Fruit fly (Drosophila melanogaster) whole organism, embryonic: Measurements from ENCODE around the gene CG13086.

Experiments
- Bdp1 ChIP-seq: fragments of 200-800 bp; sonication (Bioruptor generic); optimal IDR thresholded peaks from 3 replicates; lab custom pipeline; 2016; ENCODE audit warnings: missing biosample characterization, missing genetic modification characterization
- Bgb ChIP-seq: fragments of 200-800 bp; sonication (Bioruptor generic); IDR thresholded peaks from 2 replicates; pipeline ENCODE4 v1.3.6; 2022; ENCODE audit warnings: missing biosample characterization, missing genetic modification characterization; ENCODE audit not compliant: partially characterized antibody
- CG10209 ChIP-seq: fragments of 200-800 bp; sonication (Bioruptor generic); optimal IDR thresholded peaks from 3 replicates; lab custom pipeline; 2017; ENCODE audit warnings: missing biosample characterization, mild to moderate bottlenecking, missing genetic modification characterization, missing genetic modification reagents
- CG10321 ChIP-seq: fragments of 200-800 bp; sonication (Bioruptor generic); IDR thresholded peaks from 2 replicates; pipeline ENCODE4 v1.3.6; 2022; ENCODE audit warnings: missing biosample characterization, missing genetic modification characterization
- CG10462 ChIP-seq: fragments of 200-800 bp; sonication (Bioruptor generic); optimal IDR thresholded peaks from 2 replicates; lab custom pipeline; 2016; ENCODE audit warnings: missing biosample characterization, missing genetic modification characterization
- CG11093 ChIP-seq: fragments of 200-800 bp; sonication (Bioruptor generic); IDR thresholded peaks from 3 replicates; pipeline ENCODE4 v1.3.6; 2022; ENCODE audit warnings: missing biosample characterization, missing genetic modification characterization
- CG11723 ChIP-seq: fragments of 200-800 bp; sonication (Bioruptor generic); optimal IDR thresholded peaks from 2 replicates; lab custom pipeline; 2017; ENCODE audit warnings: missing biosample characterization, mild to moderate bottlenecking, missing genetic modification characterization
- CG12769 ChIP-seq: fragments of 200-800 bp; sonication (Bioruptor generic); optimal IDR thresholded peaks from 2 replicates; lab custom pipeline; 2019; ENCODE audit warnings: missing biosample characterization, mild to moderate bottlenecking, missing genetic modification characterization, moderate library complexity
- CG16863 ChIP-seq: fragments of 200-800 bp; sonication (Bioruptor generic); optimal IDR thresholded peaks from 3 replicates; lab custom pipeline; 2016; ENCODE audit warnings: missing biosample characterization, missing genetic modification characterization
- CG17328 ChIP-seq: fragments of 200-800 bp; sonication (Bioruptor generic); IDR thresholded peaks from 2 replicates; pipeline ENCODE4 v1.3.6; 2022; ENCODE audit warnings: missing biosample characterization, missing genetic modification characterization
- CG18619 ChIP-seq: fragments of 200-800 bp; sonication (Bioruptor generic); optimal IDR thresholded peaks from 3 replicates; lab custom pipeline; 2017; ENCODE audit warnings: missing biosample characterization, mild to moderate bottlenecking, missing genetic modification characterization
- CG2678 ChIP-seq: fragments of 200-800 bp; sonication (Bioruptor generic); optimal IDR thresholded peaks from 3 replicates; lab custom pipeline; 2019; ENCODE audit warnings: missing biosample characterization, mild to moderate bottlenecking, missing genetic modification characterization, moderate library complexity
- CG32772 ChIP-seq: fragments of 200-800 bp; sonication (Bioruptor generic); IDR thresholded peaks from 2 replicates; pipeline ENCODE4 v1.3.6; 2022; ENCODE audit warnings: missing biosample characterization, missing genetic modification characterization
- CG43689 ChIP-seq: fragments of 200-800 bp; sonication (Bioruptor generic); IDR thresholded peaks from 2 replicates; pipeline ENCODE4 v1.3.6; 2022; ENCODE audit warnings: missing biosample characterization, missing genetic modification characterization
- CG4854 ChIP-seq: fragments of 200-800 bp; sonication (Bioruptor generic); optimal IDR thresholded peaks from 2 replicates; lab custom pipeline; 2016; ENCODE audit warnings: missing biosample characterization, missing genetic modification characterization, inconsistent platforms
- CG7357 ChIP-seq: fragments of 200-800 bp; sonication (Bioruptor generic); IDR thresholded peaks from 3 replicates; pipeline ENCODE4 v1.3.6; 2022; ENCODE audit warnings: missing biosample characterization, missing genetic modification characterization
- CG8281 ChIP-seq: fragments of 200-800 bp; sonication (Bioruptor generic); optimal IDR thresholded peaks from 2 replicates; lab custom pipeline; 2018; ENCODE audit warnings: missing biosample characterization, mild to moderate bottlenecking, missing genetic modification characterization, moderate library complexity
- CG8290 ChIP-seq, 3 experiments: fragments of 200-800 bp; sonication (Bioruptor generic); optimal IDR thresholded peaks; 2 replicates each; lab custom pipeline; 2016 to 2019; ENCODE audit warnings: missing biosample characterization in 3 of 3, missing genetic modification characterization in 3 of 3, mild to moderate bottlenecking in 2 of 3, moderate library complexity in 1 of 3
- CG8944 ChIP-seq: fragments of 200-800 bp; sonication (Bioruptor generic); optimal IDR thresholded peaks from 3 replicates; lab custom pipeline; 2016; ENCODE audit warnings: missing biosample characterization, missing genetic modification characterization
- Dek ChIP-seq: fragments of 200-800 bp; sonication (Bioruptor generic); optimal IDR thresholded peaks from 3 replicates; lab custom pipeline; 2019; ENCODE audit warnings: missing biosample characterization, mild to moderate bottlenecking, missing genetic modification characterization, moderate library complexity
- Dll ChIP-seq: fragments of 200-800 bp; sonication (Bioruptor generic); IDR thresholded peaks from 4 replicates; pipeline ENCODE4 v1.3.6; 2022; ENCODE audit warnings: missing biosample characterization, missing genetic modification characterization; ENCODE audit not compliant: partially characterized antibody
- Dref ChIP-seq: fragments of 200-800 bp; sonication (Bioruptor generic); IDR thresholded peaks from 2 replicates; pipeline ENCODE4 v1.3.6; 2022; ENCODE audit warnings: missing biosample characterization, missing genetic modification characterization
- Ets65A ChIP-seq: fragments of 200-800 bp; sonication (Bioruptor generic); peaks from one replicate; lab custom pipeline; 2016; ENCODE audit warnings: missing biosample characterization, missing genetic modification characterization
- Fer3 ChIP-seq: fragments of 200-800 bp; sonication (Bioruptor generic); optimal IDR thresholded peaks from 2 replicates; lab custom pipeline; 2018; ENCODE audit warnings: missing biosample characterization, mild to moderate bottlenecking, missing genetic modification characterization, moderate library complexity
- Gsc ChIP-seq: fragments of 200-800 bp; sonication (Bioruptor generic); IDR thresholded peaks from 2 replicates; pipeline ENCODE4 v1.3.6; 2022; ENCODE audit warnings: missing biosample characterization, missing genetic modification characterization
- HHEX ChIP-seq: fragments of 200-800 bp; sonication (Bioruptor generic); optimal IDR thresholded peaks from 3 replicates; lab custom pipeline; 2017; ENCODE audit warnings: missing biosample characterization, mild to moderate bottlenecking, missing genetic modification characterization, missing genetic modification reagents
- Myb ChIP-seq: fragments of 200-800 bp; sonication (Bioruptor generic); optimal IDR thresholded peaks from 2 replicates; lab custom pipeline; 2016; ENCODE audit warnings: missing biosample characterization, missing genetic modification characterization
- Opbp ChIP-seq: fragments of 200-800 bp; sonication (Bioruptor generic); IDR thresholded peaks from 3 replicates; pipeline ENCODE4 v1.3.6; 2022; ENCODE audit warnings: missing biosample characterization, missing genetic modification characterization; ENCODE audit not compliant: partially characterized antibody
- Ptx1 ChIP-seq: fragments of 200-800 bp; sonication (Bioruptor generic); IDR thresholded peaks from 2 replicates; pipeline ENCODE4 v1.3.6; 2022; ENCODE audit warnings: missing biosample characterization, missing genetic modification characterization
- Ravus ChIP-seq: fragments of 200-800 bp; sonication (Bioruptor generic); IDR thresholded peaks from 2 replicates; pipeline ENCODE4 v1.3.6; 2022; ENCODE audit warnings: missing biosample characterization, missing genetic modification characterization
- Rx ChIP-seq: fragments of 200-800 bp; sonication (Bioruptor generic); IDR thresholded peaks from 2 replicates; pipeline ENCODE4 v1.3.6; 2022; ENCODE audit warnings: missing biosample characterization, missing genetic modification characterization
- Sin3A ChIP-seq: fragments of >200 bp; optimal IDR thresholded peaks from 2 replicates; lab custom pipeline; 2018
- bbx ChIP-seq: fragments of 200-800 bp; sonication (Bioruptor generic); IDR thresholded peaks from 2 replicates; pipeline ENCODE4 v1.3.6; 2022; ENCODE audit warnings: missing biosample characterization, missing genetic modification characterization; ENCODE audit not compliant: partially characterized antibody
- bigmax ChIP-seq: fragments of 200-800 bp; sonication (Bioruptor generic); optimal IDR thresholded peaks from 2 replicates; lab custom pipeline; 2018; ENCODE audit warnings: missing biosample characterization, mild to moderate bottlenecking, missing genetic modification characterization
- cas ChIP-seq: fragments of 200-800 bp; sonication (Bioruptor generic); IDR thresholded peaks from 2 replicates; pipeline ENCODE4 v1.3.6; 2022; ENCODE audit warnings: missing biosample characterization, missing genetic modification characterization
- dati ChIP-seq: fragments of 200-800 bp; sonication (Bioruptor generic); IDR thresholded peaks from 2 replicates; pipeline ENCODE4 v1.3.6; 2022; ENCODE audit warnings: missing biosample characterization, missing genetic modification characterization
- gem ChIP-seq: fragments of 200-800 bp; sonication (Bioruptor generic); optimal IDR thresholded peaks from 2 replicates; lab custom pipeline; 2019; ENCODE audit warnings: missing biosample characterization, mild to moderate bottlenecking, missing genetic modification characterization, moderate library complexity
- kni ChIP-seq: fragments of 200-800 bp; sonication (Bioruptor generic); optimal IDR thresholded peaks from 3 replicates; lab custom pipeline; 2017; ENCODE audit warnings: mild to moderate bottlenecking, missing biosample characterization, missing genetic modification reagents, missing genetic modification characterization
- luna ChIP-seq: fragments of 200-800 bp; sonication (Bioruptor generic); optimal IDR thresholded peaks from 2 replicates; lab custom pipeline; 2016; ENCODE audit warnings: missing biosample characterization, missing genetic modification characterization
- nom ChIP-seq: fragments of 200-800 bp; sonication (Bioruptor generic); optimal IDR thresholded peaks from 2 replicates; lab custom pipeline; 2017; ENCODE audit warnings: missing biosample characterization, missing genetic modification characterization, mild to moderate bottlenecking, moderate library complexity, missing genetic modification reagents
- oc ChIP-seq: fragments of 200-800 bp; sonication (Bioruptor generic); optimal IDR thresholded peaks from 2 replicates; lab custom pipeline; 2018; ENCODE audit warnings: missing biosample characterization, mild to moderate bottlenecking, missing genetic modification characterization, moderate library complexity
- otp ChIP-seq: fragments of 200-800 bp; sonication (Bioruptor generic); IDR thresholded peaks from 3 replicates; pipeline ENCODE4, ENCODE4 v1.3.6; 2022; ENCODE audit warnings: missing biosample characterization, missing genetic modification characterization
- pfk ChIP-seq: fragments of 200-800 bp; sonication (Bioruptor generic); optimal IDR thresholded peaks from 2 replicates; lab custom pipeline; 2018; ENCODE audit warnings: missing biosample characterization, mild to moderate bottlenecking, missing genetic modification characterization, moderate library complexity
- pros ChIP-seq: fragments of 200-800 bp; sonication (Bioruptor generic); optimal IDR thresholded peaks from 3 replicates; lab custom pipeline; 2019; ENCODE audit warnings: missing biosample characterization, mild to moderate bottlenecking, missing genetic modification characterization, moderate library complexity
- tna ChIP-seq: fragments of 200-800 bp; sonication (Bioruptor generic); IDR thresholded peaks from 2 replicates; pipeline ENCODE4 v1.3.6; 2022; ENCODE audit warnings: missing biosample characterization, missing genetic modification characterization; ENCODE audit not compliant: partially characterized antibody
- toy ChIP-seq: fragments of 200-800 bp; sonication (Bioruptor generic); IDR thresholded peaks from 2 replicates; pipeline ENCODE4 v1.3.6; 2022; ENCODE audit warnings: missing biosample characterization, missing genetic modification characterization
- zfh1 ChIP-seq: fragments of 200-800 bp; sonication (Bioruptor generic); IDR thresholded peaks from 3 replicates; pipeline ENCODE4 v1.3.6; 2022; ENCODE audit warnings: missing biosample characterization, missing genetic modification characterization

CG13086 gene

DNA sequence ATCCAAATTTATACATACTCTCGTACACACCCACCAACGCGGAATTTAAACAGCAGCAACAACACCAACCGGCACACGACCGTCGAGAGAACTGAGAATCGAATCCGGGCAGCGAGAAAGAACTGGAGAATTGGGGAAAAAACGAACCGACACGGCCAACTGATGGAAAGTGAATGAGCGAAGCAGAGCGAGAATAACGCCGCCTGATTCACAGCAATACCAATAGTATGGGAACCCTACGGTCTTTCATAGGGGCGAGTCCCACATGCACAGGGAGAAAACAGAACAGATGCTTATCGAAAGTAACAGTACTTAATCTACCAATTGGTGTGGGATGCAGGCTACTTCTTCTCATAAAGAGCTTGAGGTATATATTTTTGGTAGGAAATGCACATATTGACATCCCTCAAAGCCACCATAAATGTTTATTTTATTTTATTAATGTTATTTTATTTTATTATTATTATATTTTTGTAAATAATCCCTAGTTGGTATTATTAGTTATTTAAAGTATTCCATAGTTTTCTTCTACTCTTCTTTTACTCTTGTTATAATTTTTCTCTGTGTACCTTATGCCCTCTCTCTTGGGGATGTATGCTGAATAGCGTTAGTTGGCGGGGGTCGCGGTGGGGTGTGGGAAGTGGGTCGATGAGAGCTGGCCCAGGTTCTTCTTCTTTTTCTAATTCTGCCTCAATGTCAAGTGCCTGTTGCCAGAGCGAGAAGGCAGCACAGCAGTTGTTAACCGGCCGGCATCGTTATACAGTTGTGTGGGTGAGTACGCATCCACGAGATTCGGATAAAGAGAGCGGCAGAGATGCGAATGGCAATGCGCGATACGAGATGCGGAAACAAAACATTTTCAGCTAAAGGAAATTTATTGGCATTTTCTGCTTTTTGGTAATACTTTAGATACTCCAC, 34.4 kb downstream of the CG13086 start, which contains the start of gene CG17544 (continued):
- TF ChIP-seq CG10462 (GFP tag; lab: Kevin White, UChicago) (peak; percentile 43), cas (no peak), Bgb (GFP tag; lab: Robert Waterston, UW) (peak; percentile 46; the same call in 1 of the 2 replicates), CG43689 (no peak), dati (no peak), bigmax (GFP tag; lab: Kevin White, UChicago) (no peak), Rx (GFP tag; lab: Robert Waterston, UW) (peak; percentile 52; the same call in 1 of the 2 replicates), Ravus (GFP tag; lab: Robert Waterston, UW) (no peak), bbx (GFP tag; lab: Robert Waterston, UW) (peak; percentile 54), tna (GFP tag; lab: Robert Waterston, UW) (no peak; the same call in 1 of the 2 replicates), CG11093 (GFP tag; lab: Robert Waterston, UW) (peak; percentile 50; the same call in 1 of the 3 replicates), CG17328 (no peak), Opbp (GFP tag; lab: Robert Waterston, UW) (0 out of 3 replicates have a peak, but pooled peaks have one; percentile 9), nom (GFP tag; lab: Kevin White, UChicago) (peak; percentile 70), kni (peak; percentile 61), otp (GFP tag; lab: Robert Waterston, UW) (peak; percentile 30; the same call in 1 of the 3 replicates), HHEX (GFP tag; lab: Kevin White, UChicago) (peak; percentile 83), CG12769 (tag; lab: Kevin White, UChicago) (peak; percentile 83), CG4854 (GFP tag; lab: Kevin White, UChicago) (no peak), CG2678 (tag; lab: Kevin White, UChicago) (peak; percentile 93), Dref (no peak), gem (peak; percentile 90), toy (no peak), Bdp1 (GFP tag; lab: Kevin White, UChicago) (no peak), Dll (GFP tag; lab: Robert Waterston, UW) (no peak), Fer3 (tag; lab: Kevin White, UChicago) (peak; percentile 68), pros (GFP tag; lab: Kevin White, UChicago) (peak; percentile 54), CG10321 (GFP tag; lab: Robert Waterston, UW) (peak; percentile 90), oc (tag; lab: Kevin White, UChicago) (peak; percentile 77), zfh1 (peak; percentile 7; the same call in 1 of the 3 replicates), Ets65A (peak; percentile 91), CG16863 (GFP tag; lab: Kevin White, UChicago) (no peak), Gsc (GFP tag; lab: Robert Waterston, UW) (no peak), luna (GFP tag; lab: Kevin White, UChicago) (no peak), CG11723 (GFP tag; lab: Kevin White, UChicago) (no peak), Ptx1 (peak; percentile 67), CG7357 (GFP tag; lab: Robert Waterston, UW) (0 out of 3 replicates have a peak, but pooled peaks have one; percentile 42), CG32772 (GFP tag; lab: Robert Waterston, UW) (peak; percentile 37; the same call in 1 of the 2 replicates), CG8944 (GFP tag; lab: Kevin White, UChicago) (peak; percentile 33), Sin3A (no peak), pfk (GFP tag; lab: Kevin White, UChicago) (peak; percentile 3), CG8290 (GFP tag; optimal IDR thresholded peaks at IDR 0.05; lab: Kevin White, UChicago) (peak; percentile 19), CG8290 (tag; optimal IDR thresholded peaks at IDR 0.05; lab: Kevin White, UChicago) (peak in 1 of 2 experiments; percentile 75), CG10209 (GFP tag; lab: Kevin White, UChicago) (peak; percentile 86), CG8281 (peak; percentile 61), CG18619 (GFP tag; lab: Kevin White, UChicago) (peak; percentile 87), Dek (peak; percentile 79), Myb (peak; percentile 25)
